Fruit fly (Drosophila melanogaster) whole organism, embryonic: ENCODE results near the gene CG6277.

ENCODE experiments used
- Abd-B ChIP-seq: fragments of 200-800 bp; sonication (Bioruptor generic); optimal IDR thresholded peaks from 2 replicates; lab custom pipeline; 2018; ENCODE audit warnings: missing biosample characterization, mild to moderate bottlenecking, missing genetic modification characterization, moderate library complexity
- CG10274 ChIP-seq: fragments of 200-800 bp; sonication (Bioruptor generic); optimal IDR thresholded peaks from 3 replicates; lab custom pipeline; 2017; ENCODE audit warnings: missing biosample characterization, mild to moderate bottlenecking, missing genetic modification characterization
- CG10565 ChIP-seq: fragments of 200-800 bp; sonication (Bioruptor generic); optimal IDR thresholded peaks from 3 replicates; lab custom pipeline; 2016; ENCODE audit warnings: missing biosample characterization, mild to moderate bottlenecking, missing genetic modification characterization
- CG13287 ChIP-seq: fragments of 200-800 bp; sonication (Bioruptor generic); IDR thresholded peaks from 2 replicates; pipeline ENCODE4 v1.3.6; 2022; ENCODE audit warnings: missing biosample characterization, missing genetic modification characterization; ENCODE audit not compliant: partially characterized antibody
- CG14014 ChIP-seq: fragments of 200-800 bp; sonication (Bioruptor generic); IDR thresholded peaks from 2 replicates; pipeline ENCODE4 v1.3.6; 2022; ENCODE audit warnings: missing biosample characterization, missing genetic modification characterization
- CG16779 ChIP-seq: fragments of 200-800 bp; sonication (Bioruptor generic); IDR thresholded peaks from 2 replicates; pipeline ENCODE4 v1.3.6; 2022; ENCODE audit warnings: missing biosample characterization, missing genetic modification characterization
- CG30403 ChIP-seq: fragments of 200-800 bp; sonication (Bioruptor generic); optimal IDR thresholded peaks from 3 replicates; lab custom pipeline; 2016; ENCODE audit warnings: missing biosample characterization, missing genetic modification characterization
- CG3065 ChIP-seq: fragments of 200-800 bp; sonication (Bioruptor generic); optimal IDR thresholded peaks from 2 replicates; lab custom pipeline; 2016; ENCODE audit warnings: missing biosample characterization, missing genetic modification characterization
- CG32772 ChIP-seq: fragments of 200-800 bp; sonication (Bioruptor generic); IDR thresholded peaks from 2 replicates; pipeline ENCODE4 v1.3.6; 2022; ENCODE audit warnings: missing biosample characterization, missing genetic modification characterization
- CG3847 ChIP-seq: fragments of 200-800 bp; sonication (Bioruptor generic); IDR thresholded peaks from 2 replicates; pipeline ENCODE4 v1.3.6; 2022; ENCODE audit warnings: missing biosample characterization, missing genetic modification characterization
- CG4424 ChIP-seq: fragments of 200-800 bp; sonication (Bioruptor generic); optimal IDR thresholded peaks from 3 replicates; lab custom pipeline; 2016; ENCODE audit warnings: missing biosample characterization, missing genetic modification characterization
- CG6813 ChIP-seq: fragments of 200-800 bp; sonication (Bioruptor generic); optimal IDR thresholded peaks from 2 replicates; lab custom pipeline; 2017; ENCODE audit warnings: missing biosample characterization, missing genetic modification characterization, mild to moderate bottlenecking, moderate library complexity, missing genetic modification reagents
- CG7987 ChIP-seq: fragments of 200-800 bp; sonication (Bioruptor generic); optimal IDR thresholded peaks from 2 replicates; lab custom pipeline; 2018; ENCODE audit warnings: missing biosample characterization, mild to moderate bottlenecking, missing genetic modification characterization, moderate library complexity
- CG9215 ChIP-seq: fragments of 200-800 bp; sonication (Bioruptor generic); IDR thresholded peaks from 2 replicates; pipeline ENCODE4 v1.3.6; 2022; ENCODE audit warnings: missing biosample characterization, missing genetic modification characterization
- CoRest ChIP-seq: fragments of 200-800 bp; sonication (Bioruptor generic); optimal IDR thresholded peaks from 3 replicates; lab custom pipeline; 2018; ENCODE audit warnings: missing biosample characterization, mild to moderate bottlenecking, missing genetic modification characterization, moderate library complexity
- Hr78 ChIP-seq, 2 experiments: fragments of 200-800 bp in 1 of 2; fragments of >200 bp in 1 of 2; sonication (Bioruptor generic) in 1 of 2; optimal IDR thresholded peaks; 2 replicates each; lab custom pipeline; 2017 to 2019; ENCODE audit warnings: missing biosample characterization in 2 of 2, missing genetic modification characterization in 2 of 2, mild to moderate bottlenecking in 1 of 2, moderate library complexity in 1 of 2
- Kr ChIP-seq: fragments of 200-800 bp; sonication (Bioruptor generic); optimal IDR thresholded peaks from 2 replicates; lab custom pipeline; 2017; ENCODE audit warnings: missing biosample characterization, mild to moderate bottlenecking, missing genetic modification characterization
- Myb ChIP-seq: fragments of 200-800 bp; sonication (Bioruptor generic); optimal IDR thresholded peaks from 2 replicates; lab custom pipeline; 2016; ENCODE audit warnings: missing biosample characterization, missing genetic modification characterization
- NFAT ChIP-seq: fragments of 200-800 bp; sonication (Bioruptor generic); IDR thresholded peaks from 2 replicates; pipeline ENCODE4 v1.3.6; 2022; ENCODE audit warnings: missing biosample characterization, missing genetic modification characterization
- NK7.1 ChIP-seq: fragments of 200-800 bp; sonication (Bioruptor generic); optimal IDR thresholded peaks from 3 replicates; lab custom pipeline; 2016; ENCODE audit warnings: missing biosample characterization, missing genetic modification characterization
- Neu2 ChIP-seq: fragments of 200-800 bp; sonication (Bioruptor generic); optimal IDR thresholded peaks from 3 replicates; lab custom pipeline; 2016; ENCODE audit warnings: missing biosample characterization, missing genetic modification characterization, borderline replicate concordance
- Nf-YC ChIP-seq: fragments of 200-800 bp; optimal IDR thresholded peaks from 3 replicates; lab custom pipeline; 2019; ENCODE audit warnings: missing biosample characterization, mild to moderate bottlenecking, missing genetic modification characterization, moderate library complexity
- Oli ChIP-seq: fragments of 200-800 bp; sonication (Bioruptor generic); optimal IDR thresholded peaks from 2 replicates; lab custom pipeline; 2018; ENCODE audit warnings: missing biosample characterization, mild to moderate bottlenecking, missing genetic modification characterization, moderate library complexity
- PHDP ChIP-seq: fragments of 200-800 bp; sonication (Bioruptor generic); optimal IDR thresholded peaks from 3 replicates; lab custom pipeline; 2018; ENCODE audit warnings: missing biosample characterization, mild to moderate bottlenecking, missing genetic modification characterization, moderate library complexity
- Spps ChIP-seq: fragments of 200-800 bp; sonication (Bioruptor generic); optimal IDR thresholded peaks from 2 replicates; lab custom pipeline; 2018; ENCODE audit warnings: missing biosample characterization, mild to moderate bottlenecking, missing genetic modification characterization
- Tbp ChIP-seq: fragments of >200 bp; optimal IDR thresholded peaks from 2 replicates; lab custom pipeline; 2018; ENCODE audit warnings: missing biosample characterization, missing genetic modification characterization
- ato ChIP-seq: fragments of 200-800 bp; sonication (Bioruptor generic); IDR thresholded peaks from 2 replicates; pipeline ENCODE4 v1.3.6; 2022; ENCODE audit warnings: missing biosample characterization, missing genetic modification characterization; ENCODE audit not compliant: partially characterized antibody
- bcd ChIP-seq: fragments of 200-800 bp; sonication (Bioruptor generic); optimal IDR thresholded peaks from 2 replicates; lab custom pipeline; 2017; ENCODE audit warnings: missing biosample characterization, mild to moderate bottlenecking, missing genetic modification characterization
- corto ChIP-seq: fragments of 200-800 bp; sonication (Bioruptor generic); optimal IDR thresholded peaks from 2 replicates; lab custom pipeline; 2016; ENCODE audit warnings: missing biosample characterization, mild to moderate bottlenecking, missing genetic modification characterization, moderate library complexity
- dan ChIP-seq: fragments of 200-800 bp; sonication (Bioruptor generic); IDR thresholded peaks from 2 replicates; pipeline ENCODE4 v1.3.6; 2022; ENCODE audit warnings: missing biosample characterization, missing genetic modification characterization
- dysf ChIP-seq: fragments of 200-800 bp; sonication (Bioruptor generic); IDR thresholded peaks from 3 replicates; pipeline ENCODE4 v1.3.6; 2022; ENCODE audit warnings: missing biosample characterization, missing genetic modification characterization
- fd3F ChIP-seq: fragments of 200-800 bp; sonication (Bioruptor generic); optimal IDR thresholded peaks from 2 replicates; lab custom pipeline; 2018; ENCODE audit warnings: missing biosample characterization, mild to moderate bottlenecking, missing genetic modification characterization, moderate library complexity
- gce ChIP-seq: fragments of 200-800 bp; sonication (Bioruptor generic); IDR thresholded peaks from 3 replicates; pipeline ENCODE4 v1.3.6; 2022; ENCODE audit warnings: missing biosample characterization, missing genetic modification characterization
- gem ChIP-seq: fragments of 200-800 bp; sonication (Bioruptor generic); optimal IDR thresholded peaks from 2 replicates; lab custom pipeline; 2019; ENCODE audit warnings: missing biosample characterization, mild to moderate bottlenecking, missing genetic modification characterization, moderate library complexity
- gt ChIP-seq: fragments of 200-800 bp; sonication (Bioruptor generic); IDR thresholded peaks from 2 replicates; pipeline ENCODE4 v1.3.6; 2022; ENCODE audit warnings: missing biosample characterization, missing genetic modification characterization
- jigr1 ChIP-seq: fragments of 200-800 bp; sonication (Bioruptor generic); IDR thresholded peaks from 3 replicates; pipeline ENCODE4 v1.3.6; 2022; ENCODE audit warnings: missing biosample characterization, missing genetic modification characterization
- lilli ChIP-seq: fragments of 200-800 bp; sonication (Bioruptor generic); optimal IDR thresholded peaks from 3 replicates; lab custom pipeline; 2016; ENCODE audit warnings: missing biosample characterization, missing genetic modification characterization
- nau ChIP-seq: fragments of 200-800 bp; sonication (Bioruptor generic); optimal IDR thresholded peaks from 3 replicates; lab custom pipeline; 2017; ENCODE audit warnings: missing biosample characterization, mild to moderate bottlenecking, missing genetic modification characterization, missing genetic modification reagents
- odd ChIP-seq: fragments of 200-800 bp; sonication (Bioruptor generic); optimal IDR thresholded peaks from 2 replicates; lab custom pipeline; 2017; ENCODE audit warnings: missing biosample characterization, mild to moderate bottlenecking, missing genetic modification characterization
- pb ChIP-seq: fragments of 200-800 bp; sonication (Bioruptor generic); optimal IDR thresholded peaks from 3 replicates; lab custom pipeline; 2016; ENCODE audit warnings: missing biosample characterization, missing genetic modification characterization
- prd ChIP-seq, 3 experiments: fragments of >200 bp in 2 of 3; fragments of 200-800 bp in 1 of 3; sonication (Bioruptor generic) in 1 of 3; optimal IDR thresholded peaks in 2 of 3; IDR thresholded peaks in 1 of 3; 2 replicates in 2 of 3; 3 replicates in 1 of 3; pipeline versions ENCODE4 v1.3.6 to Lab custom; 2017 to 2022; ENCODE audit warnings: missing biosample characterization in 1 of 3, missing genetic modification characterization in 1 of 3
- psq ChIP-seq: fragments of 200-800 bp; sonication (Bioruptor generic); optimal IDR thresholded peaks from 2 replicates; lab custom pipeline; 2017; ENCODE audit warnings: missing biosample characterization, missing genetic modification characterization
- pum ChIP-seq: fragments of 200-800 bp; sonication (Bioruptor generic); optimal IDR thresholded peaks from 2 replicates; lab custom pipeline; 2016; ENCODE audit warnings: missing biosample characterization, missing genetic modification characterization
- ranshi ChIP-seq: fragments of 200-800 bp; sonication (Bioruptor generic); IDR thresholded peaks from 2 replicates; pipeline ENCODE4 v1.3.6; 2022; ENCODE audit warnings: missing biosample characterization, missing genetic modification characterization
- sd ChIP-seq: fragments of 200-800 bp; sonication (Bioruptor generic); optimal IDR thresholded peaks from 3 replicates; lab custom pipeline; 2018; ENCODE audit warnings: missing biosample characterization, mild to moderate bottlenecking, missing genetic modification characterization, moderate library complexity
- sens-2 ChIP-seq: fragments of 200-800 bp; sonication (Bioruptor generic); IDR thresholded peaks from 2 replicates; pipeline ENCODE4 v1.3.6; 2022; ENCODE audit warnings: missing biosample characterization, missing genetic modification characterization
- sisA ChIP-seq: fragments of 200-800 bp; sonication (Bioruptor generic); IDR thresholded peaks from 2 replicates; pipeline ENCODE4 v1.3.6; 2022; ENCODE audit warnings: missing biosample characterization, missing genetic modification characterization
- sna ChIP-seq: fragments of 200-800 bp; sonication (Bioruptor generic); IDR thresholded peaks from 2 replicates; pipeline ENCODE4 v1.3.6; 2022; ENCODE audit warnings: missing biosample characterization, missing genetic modification characterization; ENCODE audit not compliant: partially characterized antibody
- ssp ChIP-seq: fragments of 200-800 bp; sonication (Bioruptor generic); IDR thresholded peaks from 2 replicates; pipeline ENCODE4 v1.3.6; 2022; ENCODE audit warnings: missing biosample characterization, missing genetic modification characterization
- tup ChIP-seq: fragments of 200-800 bp; sonication (Bioruptor generic); optimal IDR thresholded peaks from 2 replicates; lab custom pipeline; 2016; ENCODE audit warnings: missing biosample characterization, mild to moderate bottlenecking, missing genetic modification characterization, moderate library complexity

CG6277 gene

dm6 chr3R:26988412-26988981 is 34.5 kb downstream of the CG6277 start, which contains the start of gene CG31075 (continued):
- TF ChIP-seq Nf-YC (no peak), sna (GFP tag; lab: Robert Waterston, UW) (no peak), CG10274 (peak; percentile 97), pum (GFP tag; lab: Kevin White, UChicago) (no peak), CG14014 (GFP tag; lab: Robert Waterston, UW) (peak; percentile 55; the same call in 1 of the 2 replicates), prd (optimal IDR thresholded peaks at IDR 0.05; lab: Kevin White, UChicago) (no peak), prd (GFP tag; IDR thresholded peaks at IDR 0.05; lab: Robert Waterston, UW) (peak; percentile 26; the same call in 1 of the 3 replicates), ssp (GFP tag; lab: Robert Waterston, UW) (no peak), Oli (no peak), corto (peak; percentile 81), CoRest (peak; percentile 49), fd3F (GFP tag; lab: Kevin White, UChicago) (peak; percentile 5), Tbp (GFP tag; lab: Kevin White, UChicago) (no peak), lilli (GFP tag; lab: Kevin White, UChicago) (peak; percentile 50), gt (GFP tag; lab: Robert Waterston, UW) (no peak), NK7.1 (GFP tag; lab: Kevin White, UChicago) (no peak), Neu2 (no peak), pb (GFP tag; lab: Kevin White, UChicago) (no peak), CG32772 (GFP tag; lab: Robert Waterston, UW) (no peak), Kr (no peak), PHDP (tag; lab: Kevin White, UChicago) (peak; percentile 40), Hr78 (GFP tag; optimal IDR thresholded peaks at IDR 0.05; lab: Kevin White, UChicago) (no peak), gem (tag; lab: Kevin White, UChicago) (peak; percentile 77), sens-2 (GFP tag; lab: Robert Waterston, UW) (no peak), CG6813 (peak; percentile 52), NFAT (GFP tag; lab: Robert Waterston, UW) (peak; percentile 39; the same call in 1 of the 2 replicates), jigr1 (GFP tag; lab: Robert Waterston, UW) (no peak), psq (no peak), CG4424 (GFP tag; lab: Kevin White, UChicago) (peak; percentile 28), ranshi (GFP tag; lab: Robert Waterston, UW) (peak; percentile 84), CG7987 (GFP tag; lab: Kevin White, UChicago) (no peak), Spps (tag; lab: Kevin White, UChicago) (no peak), gce (GFP tag; lab: Robert Waterston, UW) (no peak), CG3065 (GFP tag; lab: Kevin White, UChicago) (no peak), odd (GFP tag; lab: Kevin White, UChicago) (no peak), sisA (GFP tag; lab: Robert Waterston, UW) (no peak), nau (GFP tag; lab: Kevin White, UChicago) (peak; percentile 7), CG9215 (GFP tag; lab: Robert Waterston, UW) (peak; percentile 55), bcd (GFP tag; lab: Kevin White, UChicago) (peak; percentile 37), ato (no peak), CG13287 (GFP tag; lab: Robert Waterston, UW) (no peak; the same call in 1 of the 2 replicates), sd (no peak), dan (GFP tag; lab: Robert Waterston, UW) (no peak), CG10565 (no peak), CG16779 (GFP tag; lab: Robert Waterston, UW) (no peak), dysf (peak; percentile 83), CG3847 (GFP tag; lab: Robert Waterston, UW) (peak; percentile 59), CG30403 (GFP tag; lab: Kevin White, UChicago) (peak; percentile 63), Abd-B (GFP tag; lab: Kevin White, UChicago) (no peak), Myb (no peak), tup (GFP tag; lab: Kevin White, UChicago) (no peak)
